Worm (Caenorhabditis elegans) whole organism, midembryonic: ENCODE measurements around the gene sri-32.

ENCODE experiments used
- T22C8.4 ChIP-seq: fragments of 200-800 bp; sonication (Bioruptor generic); IDR thresholded peaks from 2 replicates; pipeline ENCODE4 v1.3.6; 2022; ENCODE audit warnings: missing genetic modification characterization, missing compliant biosample characterization
- cog-1 ChIP-seq: sonication (generic microtip); optimal IDR thresholded peaks from 2 replicates; lab custom pipeline; 2016; ENCODE audit warnings: missing genetic modification characterization, missing compliant biosample characterization
- flt-1 ChIP-seq: fragments of 200-800 bp; sonication (Bioruptor generic); IDR thresholded peaks from 2 replicates; pipeline ENCODE4 v1.3.6; 2022; ENCODE audit warnings: missing genetic modification characterization, missing compliant biosample characterization
- klf-2 ChIP-seq: fragments of 200-800 bp; sonication (Bioruptor generic); conservative IDR thresholded peaks from 2 replicates; pipeline ENCODE4 v1.3.6; 2022; ENCODE audit warnings: missing genetic modification reagents, missing genetic modification characterization, missing compliant biosample characterization
- med-1 ChIP-seq: sonication (generic microtip); optimal IDR thresholded peaks from 2 replicates; lab custom pipeline; 2017; ENCODE audit warnings: missing genetic modification characterization, mild to moderate bottlenecking, missing compliant biosample characterization, antibody characterized with exemption, missing genetic modification reagents; ENCODE audit not compliant: insufficient read depth
- ref-1 ChIP-seq: fragments of 200-800 bp; sonication (Bioruptor generic); conservative IDR thresholded peaks from 2 replicates; pipeline ENCODE4 v1.3.6; 2022; ENCODE audit warnings: missing genetic modification reagents, missing genetic modification characterization, missing compliant biosample characterization
- tab-1 ChIP-seq: fragments of 200-800 bp; sonication (Bioruptor generic); IDR thresholded peaks from 2 replicates; pipeline ENCODE4 v1.3.6; 2022; ENCODE audit warnings: missing genetic modification characterization, missing compliant biosample characterization
- ztf-23 ChIP-seq: fragments of 200-800 bp; sonication (Bioruptor generic); IDR thresholded peaks from 2 replicates; pipeline ENCODE4 v1.3.6; 2022; ENCODE audit warnings: missing genetic modification reagents, missing genetic modification characterization, missing compliant biosample characterization
- ztf-29 ChIP-seq: fragments of 200-800 bp; sonication (Bioruptor generic); IDR thresholded peaks from 2 replicates; pipeline ENCODE4 v1.3.6; 2022; ENCODE audit warnings: missing genetic modification reagents, missing genetic modification characterization, missing compliant biosample characterization

DNA sequence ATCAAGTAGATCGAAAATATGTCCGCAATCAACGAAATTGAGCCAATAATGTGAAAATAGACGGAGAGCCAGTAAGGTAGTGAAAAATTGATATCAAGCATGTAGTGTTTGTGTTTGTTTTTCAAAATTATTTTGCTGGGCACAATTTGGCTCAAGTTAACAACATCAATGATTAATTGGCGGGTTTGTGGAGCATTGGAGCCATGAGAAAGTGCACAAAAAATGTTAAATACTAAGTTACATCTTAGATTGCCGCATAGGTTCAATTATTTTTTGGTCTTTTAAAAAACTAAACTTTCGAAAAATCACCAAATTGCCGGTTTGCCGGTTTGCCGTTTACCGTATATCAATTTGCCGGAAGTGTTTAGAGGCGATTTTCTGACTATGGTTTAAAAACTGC, 16.5 kb downstream of the sri-32 start, which contains the start of gene sri-54:
- no peak for TF ChIP-seq ref-1
- no peak for TF ChIP-seq ztf-23 (GFP tag; lab: Robert Waterston, UW)
- TF ChIP-seq flt-1, result no peak
- TF ChIP-seq cog-1 (tag; lab: Kevin White, UChicago), result no peak
- no peak for TF ChIP-seq med-1 (GFP tag; lab: Kevin White, UChicago)
- TF ChIP-seq tab-1 (GFP tag; lab: Robert Waterston, UW), result no peak
- no peak for TF ChIP-seq T22C8.4 (GFP tag; lab: Robert Waterston, UW)
- no peak for TF ChIP-seq klf-2 (GFP tag; lab: Robert Waterston, UW)
- TF ChIP-seq ztf-29 (GFP tag; lab: Robert Waterston, UW), result no peak
